Comparison of ENCODE assay signal across 4 fruit fly cellular contexts in the genomic region with DNA sequence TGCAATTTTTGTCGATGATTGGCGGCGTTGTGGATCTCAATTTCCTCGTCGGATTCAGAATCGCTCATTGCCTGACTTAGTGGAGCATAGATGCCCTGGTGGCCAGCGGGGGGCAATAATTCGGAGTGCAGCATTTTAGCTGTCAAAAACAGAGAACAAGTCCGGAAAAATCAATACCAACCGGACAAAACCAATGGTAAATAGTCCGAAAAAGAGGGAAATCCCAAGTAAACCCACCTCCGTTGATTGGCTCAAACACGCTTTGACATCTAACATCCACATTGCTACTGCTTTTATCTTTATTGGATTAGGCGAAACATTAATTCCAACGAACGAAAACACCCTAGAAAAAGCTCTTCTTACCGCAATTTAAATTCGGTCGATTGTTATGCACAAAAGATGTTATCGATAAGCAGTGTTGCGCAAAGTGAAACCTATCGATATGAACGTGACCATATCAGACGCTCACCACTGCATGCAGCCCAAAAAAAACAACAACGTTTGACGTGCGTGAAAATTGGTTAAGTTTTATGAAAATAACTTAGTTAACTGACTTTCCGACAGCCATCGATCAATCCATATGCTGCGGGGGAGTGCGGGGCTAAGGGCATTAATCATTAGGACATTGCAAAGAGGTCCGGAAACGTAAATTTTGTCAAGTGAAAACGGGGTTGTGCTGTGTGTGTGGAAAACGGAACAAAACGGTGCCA.
TF ChIP-seq lines count a peak whose summit lies in the region.

TSS of gene CG3618 (minus strand) at position 410 of the 710 bp plus-strand sequence.
TSS of gene Pka-R1 (plus strand) at position 453 of the 710 bp plus-strand sequence.

- TF ChIP-seq CTCF in whole organism, embryonic (GFP tag; optimal IDR thresholded peaks at IDR 0.05; lab: Kevin White, UChicago) = peak; percentile 58

TF ChIP-seq in whole organism, adult, 20 proteins besides CTCF, POLR2A, EP300 and RAD21:
- TF ChIP-seq pad (GFP tag; optimal IDR thresholded peaks at IDR 0.05; lab: Kevin White, UChicago) = peak; percentile 56
- peak; percentile 33 for TF ChIP-seq CG7101 (tag; optimal IDR thresholded peaks at IDR 0.05; lab: Kevin White, UChicago)
- no peak for TF ChIP-seq CG5204 (GFP tag; optimal IDR thresholded peaks at IDR 0.05; lab: Kevin White, UChicago)
- peak; percentile 25 for TF ChIP-seq CG14711 (tag; optimal IDR thresholded peaks at IDR 0.05; lab: Kevin White, UChicago)
- no peak for TF ChIP-seq Clk (GFP tag; optimal IDR thresholded peaks at IDR 0.05; lab: Kevin White, UChicago)
- no peak for TF ChIP-seq Hr96 (GFP tag; optimal IDR thresholded peaks at IDR 0.05; lab: Kevin White, UChicago)
- TF ChIP-seq cic (GFP tag; optimal IDR thresholded peaks at IDR 0.05; lab: Kevin White, UChicago) = peak; percentile 28
- no peak for TF ChIP-seq CG1620 (GFP tag; optimal IDR thresholded peaks at IDR 0.05; lab: Kevin White, UChicago)
- no peak for TF ChIP-seq CG7045 (GFP tag; optimal IDR thresholded peaks at IDR 0.05; lab: Kevin White, UChicago)
- no peak for TF ChIP-seq cnc (optimal IDR thresholded peaks at IDR 0.05; lab: Kevin White, UChicago)
- peak; percentile 17 for TF ChIP-seq CG33017 (tag; optimal IDR thresholded peaks at IDR 0.05; lab: Kevin White, UChicago)
- TF ChIP-seq kay (GFP tag; lab: Kevin White, UChicago; ENCODE audit: borderline replicate concordance) = no peak
- no peak for TF ChIP-seq tj (GFP tag; optimal IDR thresholded peaks at IDR 0.05; lab: Kevin White, UChicago)
- TF ChIP-seq toe (GFP tag; optimal IDR thresholded peaks at IDR 0.05; lab: Kevin White, UChicago) = no peak
- peak; percentile 49 for TF ChIP-seq Mnt (GFP tag; optimal IDR thresholded peaks at IDR 0.05; lab: Kevin White, UChicago)
- TF ChIP-seq Crg-1 (GFP tag; optimal IDR thresholded peaks at IDR 0.05; lab: Kevin White, UChicago) = no peak
- TF ChIP-seq CG11617 (GFP tag; optimal IDR thresholded peaks at IDR 0.05; lab: Kevin White, UChicago) = no peak
- peak; percentile 11 for TF ChIP-seq CG12768 (GFP tag; optimal IDR thresholded peaks at IDR 0.05; lab: Kevin White, UChicago)
- peak; percentile 40 for TF ChIP-seq bab1 (GFP tag; optimal IDR thresholded peaks at IDR 0.05; lab: Kevin White, UChicago)

TF ChIP-seq in whole organism, embryonic, 481 proteins besides CTCF, POLR2A, EP300 and RAD21 (continues in another document):
- TF ChIP-seq stwl (tag; optimal IDR thresholded peaks at IDR 0.05; lab: Kevin White, UChicago) (peak; percentile 84), Ets97D (GFP tag; optimal IDR thresholded peaks at IDR 0.05; lab: Kevin White, UChicago) (peak; percentile 37), HmgZ (tag; optimal IDR thresholded peaks at IDR 0.05; lab: Kevin White, UChicago) (peak; percentile 57), bsh (GFP tag; optimal IDR thresholded peaks at IDR 0.05; lab: Kevin White, UChicago) (no peak), E2f2 (GFP tag; IDR thresholded peaks at IDR 0.05; lab: Robert Waterston, UW) (no peak), sens (GFP tag; lab: Kevin White, UChicago) (peak; percentile 30), Sin3A (optimal IDR thresholded peaks at IDR 0.05; lab: Kevin White, UChicago) (peak; percentile 31), kni (GFP tag; optimal IDR thresholded peaks at IDR 0.05; lab: Kevin White, UChicago) (no peak), lilli (GFP tag; optimal IDR thresholded peaks at IDR 0.05; lab: Kevin White, UChicago) (peak; percentile 7), pzg (GFP tag; optimal IDR thresholded peaks at IDR 0.05; lab: Kevin White, UChicago) (peak; percentile 73), dpn (GFP tag; optimal IDR thresholded peaks at IDR 0.05; lab: Kevin White, UChicago) (peak in 1 of 2 experiments; percentile 2), onecut (GFP tag; IDR thresholded peaks at IDR 0.05; lab: Robert Waterston, UW) (peak; percentile 97), YL-1 (GFP tag; optimal IDR thresholded peaks at IDR 0.05; lab: Kevin White, UChicago) (peak; percentile 83), CG9437 (GFP tag; optimal IDR thresholded peaks at IDR 0.05; lab: Kevin White, UChicago) (peak; percentile 76), CG43689 (GFP tag; IDR thresholded peaks at IDR 0.05; lab: Robert Waterston, UW) (no peak), CG15514 (GFP tag; optimal IDR thresholded peaks at IDR 0.05; lab: Kevin White, UChicago) (peak; percentile 50), trem (tag; optimal IDR thresholded peaks at IDR 0.05; lab: Kevin White, UChicago) (peak; percentile 53), HHEX (GFP tag; optimal IDR thresholded peaks at IDR 0.05; lab: Kevin White, UChicago) (no peak), CG7987 (GFP tag; optimal IDR thresholded peaks at IDR 0.05; lab: Kevin White, UChicago) (peak; percentile 28), CG9797 (GFP tag; optimal IDR thresholded peaks at IDR 0.05; lab: Kevin White, UChicago) (peak; percentile 39), CG10267 (tag; optimal IDR thresholded peaks at IDR 0.05; lab: Kevin White, UChicago) (peak; percentile 85), CG3995 (GFP tag; optimal IDR thresholded peaks at IDR 0.05; lab: Kevin White, UChicago) (peak; percentile 49)

TF ChIP-seq in whole organism, prepupa, 60 proteins besides CTCF, POLR2A, EP300 and RAD21:
- TF ChIP-seq CG31627 (GFP tag; optimal IDR thresholded peaks at IDR 0.05; lab: Kevin White, UChicago) (peak; percentile 2), CG10669 (GFP tag; optimal IDR thresholded peaks at IDR 0.05; lab: Kevin White, UChicago) (no peak), esn (GFP tag; optimal IDR thresholded peaks at IDR 0.05; lab: Kevin White, UChicago) (peak; percentile 21)

TF ChIP-seq in whole organism, wandering third instar larva, 38 proteins besides CTCF, POLR2A, EP300 and RAD21:
- peak; percentile 14 for TF ChIP-seq Hr83 (GFP tag; optimal IDR thresholded peaks at IDR 0.05; lab: Kevin White, UChicago; ENCODE audit: poor library complexity, severe bottlenecking)
- TF ChIP-seq Jra (GFP tag; optimal IDR thresholded peaks at IDR 0.05; lab: Kevin White, UChicago) = no peak
- TF ChIP-seq lola (GFP tag; optimal IDR thresholded peaks at IDR 0.05; lab: Kevin White, UChicago) = no peak
- TF ChIP-seq HLH106 (tag; optimal IDR thresholded peaks at IDR 0.05; lab: Kevin White, UChicago) = no peak
- peak; percentile 29 for TF ChIP-seq psq (GFP tag; optimal IDR thresholded peaks at IDR 0.05; lab: Kevin White, UChicago)
- peak; percentile 51 for TF ChIP-seq rgr (GFP tag; optimal IDR thresholded peaks at IDR 0.05; lab: Kevin White, UChicago)
